Worm (Caenorhabditis elegans) whole organism, L2 larva: ENCODE data around the gene mbr-1.

Source experiments
- Y55F3AM.14 ChIP-seq: fragments of 200-800 bp; sonication (Bioruptor generic); optimal IDR thresholded peaks from 2 replicates; lab custom pipeline; 2018; ENCODE audit warnings: mild to moderate bottlenecking, missing genetic modification characterization, missing compliant biosample characterization
- nhr-12 ChIP-seq: fragments of 150-350 bp; optimal IDR thresholded peaks from 2 replicates; lab custom pipeline; 2014; ENCODE audit warnings: missing biosample characterization, missing genetic modification characterization
- snpc-4 ChIP-seq: fragments of 150-350 bp; optimal IDR thresholded peaks from 2 replicates; lab custom pipeline; 2014; ENCODE audit warnings: missing biosample characterization, missing genetic modification characterization

- TF ChIP-seq snpc-4 (tag; lab: Kevin White, UChicago): no peak
- TF ChIP-seq nhr-12 (tag; lab: Kevin White, UChicago): no peak
- no peak for TF ChIP-seq Y55F3AM.14 (GFP tag; lab: Kevin White, UChicago)
Observed at ce11 chrX:10717019-10717418, 4.8 kb downstream of the mbr-1 start, which contains the start of gene T01C1.4.
